Worm (Caenorhabditis elegans) whole organism, L4/young adult: ENCODE results near the gene clec-239.

Source experiments
- W03F9.2 ChIP-seq: fragments of 150-350 bp; optimal IDR thresholded peaks from 2 replicates; lab custom pipeline; 2014; ENCODE audit warnings: missing biosample characterization, missing genetic modification characterization
- him-1 ChIP-seq: sonication (generic microtip); optimal IDR thresholded peaks from 2 replicates; lab custom pipeline; 2016; ENCODE audit warnings: missing genotype, missing genetic modification reagents, missing genetic modification characterization, missing compliant biosample characterization

DNA sequence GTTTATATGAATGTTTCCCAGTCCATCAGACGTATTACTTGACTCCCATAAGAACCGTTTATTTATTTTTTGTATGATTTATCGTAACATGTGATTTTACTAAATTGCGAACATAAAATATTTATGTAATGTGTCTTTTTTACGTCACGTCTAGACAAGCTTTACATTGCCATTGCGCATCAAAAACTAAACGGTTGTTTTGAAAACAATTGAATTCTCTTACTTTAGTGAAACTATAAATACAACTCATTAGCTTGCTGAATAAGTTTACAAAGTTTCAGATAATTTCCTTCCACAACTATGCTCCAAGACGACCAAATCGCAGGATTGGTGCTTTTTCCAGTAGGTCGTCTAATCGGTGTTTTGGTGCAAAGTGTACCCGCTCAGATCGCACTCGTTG lies 18.6 kb downstream of the clec-239 start, which contains the start of gene srx-54:
- TF ChIP-seq him-1 (no peak), W03F9.2 (tag; lab: Kevin White, UChicago) (no peak)
